Fruit fly (Drosophila melanogaster) Kc167 (cell line): Measurements from ENCODE around the gene msl-3.

Experiments
- Myc ChIP-seq: fragments of >200 bp; optimal IDR thresholded peaks from 2 replicates; lab custom pipeline; 2017; ENCODE audit warnings: missing external identifiers
- ttk ChIP-seq: sonication (Bioruptor generic); optimal IDR thresholded peaks from 2 replicates; lab custom pipeline; 2017; ENCODE audit warnings: missing external identifiers

- TF ChIP-seq ttk (lab: Kevin White, UChicago) (no peak), Myc (lab: Kevin White, UChicago) (no peak)
Measured at dm6 chr3L:7122136-7122535, 3.2 kb downstream of the msl-3 start.
